Fruit fly (Drosophila melanogaster) whole organism: Measurements from ENCODE around the gene CG11927.
A peak's percentile ranks its signal among the peaks of the same experiment; 100 is the strongest.

ENCODE experiments used
- CG8478 ChIP-seq: fragments of >200 bp; optimal IDR thresholded peaks from 2 replicates; lab custom pipeline; 2018; ENCODE audit warnings: inconsistent platforms
- Dll ChIP-seq: fragments of >200 bp; optimal IDR thresholded peaks from 2 replicates; lab custom pipeline; 2017
- EcR ChIP-seq, 2 experiments: fragments of >200 bp; optimal IDR thresholded peaks; 2 replicates each; lab custom pipeline; 2017; ENCODE audit warnings: missing biosample characterization in 2 of 2, missing genetic modification characterization in 2 of 2, missing genetic modification reagents in 2 of 2
- pan ChIP-seq: fragments of >200 bp; optimal IDR thresholded peaks from 2 replicates; lab custom pipeline; 2017
- psq ChIP-seq: fragments of >200 bp; optimal IDR thresholded peaks from 2 replicates; lab custom pipeline; 2017
- usp ChIP-seq: fragments of >200 bp; optimal IDR thresholded peaks from 2 replicates; lab custom pipeline; 2017; ENCODE audit warnings: missing biosample characterization, missing genetic modification characterization, mixed read lengths

CG11927 gene

DNA sequence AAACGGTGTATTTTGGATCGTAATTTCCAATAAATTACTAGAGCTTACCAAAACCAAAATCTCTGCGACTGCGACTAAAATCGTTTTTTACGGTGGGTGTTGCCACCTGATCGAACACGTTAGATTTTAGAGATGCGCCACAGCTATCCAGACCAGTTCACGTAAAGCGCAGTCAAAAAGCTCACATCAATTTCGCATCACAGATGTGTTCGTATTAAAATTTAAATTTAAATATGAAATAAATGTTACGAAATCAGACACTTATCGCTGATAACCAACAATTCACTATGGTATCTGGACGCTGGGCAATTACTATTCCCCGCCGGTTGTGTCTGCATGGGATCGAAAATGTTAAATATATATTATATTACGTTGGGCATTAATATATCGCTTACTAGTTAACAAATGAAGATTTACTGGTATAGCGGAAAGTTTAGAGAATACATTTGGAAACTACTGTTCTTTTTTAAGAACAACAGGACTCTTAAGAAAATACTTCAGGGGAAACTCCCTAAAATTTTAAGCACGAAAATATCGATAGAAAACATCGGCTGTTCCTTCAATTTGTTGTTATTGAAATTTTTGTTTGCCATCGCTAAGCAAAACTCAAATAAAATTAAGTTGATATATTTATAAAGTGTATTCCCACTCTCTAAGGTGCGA is at the start of gene CG11927, which contains the start of gene mxt:
Gene CG11927 (plus strand): TSS at position 576 of the 663 bp plus-strand sequence.
Gene mxt (minus strand): TSS at position 105 of the 663 bp plus-strand sequence.
- TF ChIP-seq EcR (GFP tag; optimal IDR thresholded peaks at IDR 0.05; lab: Kevin White, UChicago) (no peak), CG8478 (lab: Kevin White, UChicago) (no peak), pan (lab: Kevin White, UChicago) (no peak), psq (lab: Kevin White, UChicago) (no peak), Dll (lab: Kevin White, UChicago) (no peak), usp (GFP tag; lab: Kevin White, UChicago) (no peak)

DNA sequence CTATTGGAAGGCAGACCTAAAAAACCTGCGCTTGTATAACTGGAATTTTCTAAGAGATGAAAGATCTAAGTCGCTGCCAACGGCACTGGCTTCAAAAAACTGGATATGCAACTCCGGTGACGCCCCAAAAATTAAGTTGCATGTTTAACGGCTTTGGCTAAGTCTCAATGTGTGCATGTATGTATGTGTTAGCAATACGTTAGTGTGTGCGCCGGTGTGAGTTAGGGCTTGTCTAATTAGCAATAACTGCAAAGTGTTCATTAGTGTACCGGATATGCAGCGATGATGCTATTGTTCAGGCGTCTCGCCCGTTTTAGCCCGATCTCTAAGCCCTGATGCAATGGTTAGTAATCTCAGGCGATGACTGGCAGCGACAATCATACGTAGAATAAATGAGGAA is 48.7 kb upstream of the CG11927 start:
- no peak for TF ChIP-seq Dll (lab: Kevin White, UChicago)
- no peak for TF ChIP-seq usp (GFP tag; lab: Kevin White, UChicago)
- TF ChIP-seq CG8478 (lab: Kevin White, UChicago): no peak

DNA sequence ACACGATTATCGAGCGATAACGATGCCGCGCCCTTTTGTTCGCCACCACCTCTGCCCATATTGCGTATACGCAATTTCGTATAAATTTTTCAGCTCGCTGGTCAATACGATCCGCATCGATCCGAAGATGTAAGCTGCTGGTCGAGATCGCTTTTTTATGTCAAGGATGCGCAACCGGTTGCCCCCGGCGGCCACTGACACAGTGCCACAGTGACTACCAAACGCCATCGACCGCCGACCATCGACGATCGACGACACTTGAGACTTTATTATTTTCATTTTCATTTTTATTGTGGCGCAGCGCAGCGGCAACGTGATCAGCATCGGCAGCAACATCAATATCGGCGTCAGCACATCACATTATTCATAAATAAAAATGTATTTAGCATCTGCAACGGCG is 47.5 kb upstream of the CG11927 start:
- TF ChIP-seq EcR (GFP tag; optimal IDR thresholded peaks at IDR 0.05; lab: Kevin White, UChicago): no peak
- no peak for TF ChIP-seq usp (GFP tag; lab: Kevin White, UChicago)

DNA sequence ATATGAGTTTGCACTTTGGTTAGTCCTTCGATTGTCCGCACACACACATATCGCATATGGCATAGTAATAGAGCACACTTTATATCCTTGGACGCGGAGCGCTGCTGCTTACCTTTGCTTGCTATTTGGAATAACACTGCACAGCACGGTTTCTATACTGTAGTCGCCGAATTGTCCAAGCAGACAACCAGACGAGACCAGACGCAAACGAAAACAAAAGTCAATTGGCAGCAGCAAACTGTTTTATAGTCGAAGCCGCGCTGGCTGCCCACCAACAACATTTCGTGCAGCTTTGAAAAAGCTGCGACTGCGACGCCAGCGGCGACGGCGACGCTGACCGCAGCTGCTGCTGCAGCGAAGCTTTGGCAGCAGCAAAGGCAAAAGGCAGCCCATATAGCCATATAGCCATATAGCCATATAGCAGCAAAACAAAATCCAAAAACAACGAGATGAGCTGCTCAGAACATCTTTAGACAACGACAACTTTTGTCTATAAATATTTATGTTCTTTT is 45.8 kb upstream of the CG11927 start, which contains the start of gene slf:
Gene slf (minus strand): TSS at position 219 of the 512 bp plus-strand sequence.
- TF ChIP-seq usp (GFP tag; lab: Kevin White, UChicago) (no peak), pan (lab: Kevin White, UChicago) (no peak), EcR (GFP tag; optimal IDR thresholded peaks at IDR 0.05; lab: Kevin White, UChicago) (no peak)

DNA sequence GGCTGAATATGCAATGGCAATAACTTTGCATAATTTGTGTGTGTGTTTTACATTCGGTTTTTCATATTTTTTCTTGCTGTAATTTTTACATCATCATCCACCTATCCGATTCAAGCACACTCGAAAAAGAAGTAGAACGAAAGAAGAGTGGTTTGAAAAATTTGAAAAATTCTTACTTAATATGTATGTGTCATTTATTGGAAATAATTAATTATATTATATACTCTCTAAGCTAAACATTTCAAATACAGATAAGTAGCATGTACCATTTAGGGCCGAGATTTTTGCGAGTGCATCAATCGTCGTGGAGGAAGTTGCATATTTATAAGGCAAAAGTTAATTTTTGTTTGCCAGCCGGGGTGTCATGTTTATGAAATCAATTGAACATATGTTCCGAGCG is 41.5 kb upstream of the CG11927 start:
- TF ChIP-seq psq (lab: Kevin White, UChicago): no peak
- TF ChIP-seq CG8478 (lab: Kevin White, UChicago): no peak
- TF ChIP-seq pan (lab: Kevin White, UChicago): no peak
- TF ChIP-seq EcR (GFP tag; optimal IDR thresholded peaks at IDR 0.05; lab: Kevin White, UChicago): no peak
- TF ChIP-seq usp (GFP tag; lab: Kevin White, UChicago): no peak
- no peak for TF ChIP-seq Dll (lab: Kevin White, UChicago)

DNA sequence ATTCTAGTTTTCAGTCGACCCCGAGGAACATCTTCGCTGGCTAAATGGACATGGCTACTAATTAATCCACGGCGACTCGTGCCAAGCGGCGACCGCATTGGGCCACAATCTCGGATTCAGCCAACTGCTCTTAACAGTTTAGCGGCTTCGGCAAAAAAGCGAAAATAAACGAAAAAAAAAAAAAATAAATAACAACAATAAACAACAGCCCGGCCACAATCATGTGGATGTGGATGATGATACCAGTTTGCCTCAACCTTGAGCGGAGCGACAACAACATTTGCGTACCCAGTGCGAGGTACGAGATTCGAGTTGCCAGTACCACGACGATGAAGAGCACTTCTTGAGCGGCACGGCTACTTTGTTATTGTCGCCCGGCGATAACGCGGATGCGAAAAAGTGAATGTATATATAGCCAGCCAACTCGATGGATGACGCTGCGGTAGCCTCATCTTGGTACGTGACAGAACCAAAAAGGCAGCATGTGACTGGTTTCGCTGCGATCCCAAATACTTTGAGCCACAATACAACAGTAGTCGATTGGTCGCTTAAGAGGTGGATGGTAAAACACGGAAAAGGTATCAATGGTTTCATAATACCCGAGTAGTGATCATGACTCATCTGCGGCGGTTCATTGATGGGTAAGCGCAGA is 39.5 kb upstream of the CG11927 start:
- TF ChIP-seq usp (GFP tag; lab: Kevin White, UChicago) (no peak), pan (lab: Kevin White, UChicago) (no peak), Dll (lab: Kevin White, UChicago) (no peak), EcR (GFP tag; optimal IDR thresholded peaks at IDR 0.05; lab: Kevin White, UChicago) (no peak), CG8478 (lab: Kevin White, UChicago) (no peak), psq (lab: Kevin White, UChicago) (no peak)

DNA sequence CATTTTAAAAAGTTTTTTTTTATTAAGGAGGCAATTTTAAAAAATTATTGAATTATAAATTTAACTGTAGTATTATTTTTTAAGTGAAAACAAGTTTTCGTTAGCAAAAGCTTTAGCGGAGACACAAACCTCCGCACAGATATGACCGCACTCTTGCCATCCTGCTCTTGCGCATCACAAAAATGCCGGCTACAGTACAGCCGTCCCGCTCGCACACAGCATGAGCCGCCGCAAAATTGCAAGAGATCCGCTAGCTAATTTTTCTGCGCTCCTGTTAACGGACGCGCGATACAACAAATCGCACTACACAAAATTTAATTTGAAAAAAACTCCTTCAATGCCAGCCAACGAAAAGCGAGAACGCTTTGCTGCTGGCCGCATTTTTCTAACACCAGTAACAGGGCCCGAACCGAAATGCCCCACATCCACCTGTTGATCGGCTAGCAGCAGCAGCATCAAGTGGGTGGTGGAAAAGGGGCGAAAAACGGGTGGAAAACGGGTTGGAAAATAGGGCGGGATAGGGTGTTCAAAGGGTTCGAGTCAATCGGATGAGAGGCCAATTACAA is 37.4 kb upstream of the CG11927 start:
- TF ChIP-seq Dll (lab: Kevin White, UChicago) (no peak), CG8478 (lab: Kevin White, UChicago) (peak; percentile 79), EcR (GFP tag; optimal IDR thresholded peaks at IDR 0.05; lab: Kevin White, UChicago) (no peak)

DNA sequence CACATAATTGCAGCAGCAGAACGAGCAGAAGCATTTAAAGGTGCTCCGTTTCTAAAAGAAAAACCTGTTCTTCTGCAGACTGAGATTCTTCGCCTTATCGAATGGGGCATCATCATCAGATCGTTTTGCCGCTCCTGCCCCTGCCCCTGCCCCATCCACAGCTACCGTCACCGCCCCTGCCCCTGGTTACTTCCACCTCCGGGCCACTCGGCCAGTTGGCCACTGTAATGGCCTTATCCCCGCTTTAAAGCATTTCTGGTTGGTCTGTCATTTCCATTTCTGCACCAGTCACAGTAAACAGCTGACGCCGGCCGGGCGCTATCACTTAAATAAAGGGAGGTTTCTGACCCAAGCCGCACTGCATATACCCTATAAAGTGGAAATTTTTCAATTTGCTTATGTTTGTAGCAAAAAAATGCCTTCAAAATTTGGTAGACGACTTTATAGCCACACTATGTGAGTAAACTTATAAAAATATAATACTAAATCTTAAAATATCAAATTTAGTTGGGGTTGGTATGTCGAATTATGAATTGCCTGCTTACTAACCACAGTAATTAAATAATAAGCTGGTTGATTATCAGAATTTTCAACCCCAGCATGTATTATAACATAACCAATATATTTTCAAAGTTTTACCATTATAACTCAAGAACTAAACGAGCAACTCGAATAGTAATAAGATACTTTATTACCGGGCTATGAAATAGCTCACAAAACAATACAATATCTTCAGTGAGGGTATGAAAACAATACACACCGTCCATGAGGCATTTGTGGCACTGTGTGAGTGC is 36.7 kb upstream of the CG11927 start:
- peak in 1 of 2 experiments; percentile 28 for TF ChIP-seq EcR (GFP tag; optimal IDR thresholded peaks at IDR 0.05; lab: Kevin White, UChicago)
- TF ChIP-seq Dll (lab: Kevin White, UChicago): peak; percentile 58
- no peak for TF ChIP-seq CG8478 (lab: Kevin White, UChicago)

DNA sequence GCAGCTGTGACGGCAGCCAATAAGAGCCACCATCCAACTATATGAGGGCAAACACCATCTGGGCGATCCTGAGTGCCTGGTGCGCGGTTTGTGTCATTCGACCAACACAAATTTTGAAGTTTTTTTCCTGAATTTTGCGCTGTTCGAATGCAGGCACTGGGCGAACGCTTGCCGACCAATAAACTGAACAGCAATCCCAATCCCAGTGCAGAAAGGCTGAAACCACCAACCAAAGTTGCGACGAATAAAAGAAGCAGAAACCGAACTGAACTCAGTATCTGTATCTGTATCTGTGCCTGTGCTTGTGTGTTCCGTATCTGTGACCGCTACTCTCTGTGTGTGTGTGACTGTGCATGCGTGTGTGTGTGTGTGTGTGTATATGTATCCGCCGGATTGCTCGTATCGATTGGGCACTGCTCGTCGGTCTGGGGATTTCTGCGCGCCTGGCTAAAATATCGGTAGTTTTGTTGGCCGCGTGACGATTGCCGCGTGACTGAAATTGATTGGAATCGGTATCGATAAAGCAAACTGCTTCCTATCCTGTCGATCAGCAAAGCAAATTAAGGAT is 36.0 kb upstream of the CG11927 start:
- TF ChIP-seq CG8478 (lab: Kevin White, UChicago): peak; percentile 89
- no peak for TF ChIP-seq usp (GFP tag; lab: Kevin White, UChicago)
- no peak for TF ChIP-seq psq (lab: Kevin White, UChicago)
- no peak for TF ChIP-seq Dll (lab: Kevin White, UChicago)
- peak in 1 of 2 experiments; percentile 46 for TF ChIP-seq EcR (GFP tag; optimal IDR thresholded peaks at IDR 0.05; lab: Kevin White, UChicago)

DNA sequence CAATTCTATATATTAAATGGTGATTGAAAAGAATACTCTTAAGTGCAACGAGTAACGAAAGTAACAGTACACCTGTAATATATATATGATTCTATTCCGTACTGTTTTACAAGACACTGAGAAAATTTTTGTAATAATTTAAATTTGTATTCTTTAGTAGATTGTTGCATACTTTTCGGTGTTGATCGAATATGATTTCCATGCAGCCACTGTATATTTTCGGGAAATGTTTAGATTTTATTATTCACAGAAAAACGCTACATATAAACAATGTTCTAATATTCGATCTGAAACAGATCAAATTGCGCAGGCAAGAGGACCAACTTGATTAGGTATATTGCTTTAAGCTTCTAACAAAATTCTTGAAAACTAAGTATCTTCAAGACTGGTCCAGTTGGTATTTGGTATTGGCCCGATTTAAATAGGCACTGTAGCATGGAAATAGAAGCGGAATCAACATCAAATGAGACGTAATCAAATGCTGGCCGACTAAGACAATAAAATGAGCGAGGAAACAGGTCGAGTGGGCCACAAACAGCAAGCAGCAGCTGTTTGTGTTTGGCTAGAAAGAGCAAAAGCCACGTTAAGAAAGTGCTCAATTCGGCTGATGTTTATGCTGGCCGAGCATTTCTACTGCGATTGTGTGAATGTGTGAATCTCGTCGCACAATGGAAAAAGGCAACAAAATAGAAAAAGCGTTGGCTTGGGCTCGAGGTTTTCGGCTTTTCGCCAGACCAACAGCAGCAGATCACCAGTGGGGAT is 35.1 kb upstream of the CG11927 start, which contains the start of gene CG15629:
Gene CG15629 (plus strand): TSS at position 749 of the 762 bp plus-strand sequence.
- TF ChIP-seq CG8478 (lab: Kevin White, UChicago) (no peak), psq (lab: Kevin White, UChicago) (no peak), EcR (GFP tag; optimal IDR thresholded peaks at IDR 0.05; lab: Kevin White, UChicago) (no peak), Dll (lab: Kevin White, UChicago) (no peak), usp (GFP tag; lab: Kevin White, UChicago) (no peak), pan (lab: Kevin White, UChicago) (no peak)
